Fruit fly (Drosophila melanogaster) whole organism, embryonic: ENCODE measurements around the gene TyrRII.

Experiments
- Awh ChIP-seq: fragments of 200-800 bp; sonication (Bioruptor generic); IDR thresholded peaks from 2 replicates; pipeline ENCODE4, ENCODE4 v1.3.6; 2022; ENCODE audit warnings: missing biosample characterization, missing genetic modification characterization
- B-H1 ChIP-seq: fragments of 200-800 bp; sonication (Bioruptor generic); IDR thresholded peaks from 3 replicates; pipeline ENCODE4 v1.3.6; 2022; ENCODE audit warnings: missing biosample characterization, missing genetic modification characterization
- CG10959 ChIP-seq: fragments of 200-800 bp; sonication (Bioruptor generic); IDR thresholded peaks from 2 replicates; pipeline ENCODE4 v1.3.6; 2022; ENCODE audit warnings: missing biosample characterization, missing genetic modification characterization
- CG11085 ChIP-seq: fragments of 200-800 bp; sonication (Bioruptor generic); IDR thresholded peaks from 2 replicates; pipeline ENCODE4 v1.3.6; 2022; ENCODE audit warnings: missing biosample characterization, missing genetic modification characterization
- CG11456 ChIP-seq: fragments of 200-800 bp; sonication (Bioruptor generic); IDR thresholded peaks from 3 replicates; pipeline ENCODE4 v1.3.6; 2022; ENCODE audit warnings: missing biosample characterization, missing genetic modification characterization
- CG13424 ChIP-seq: fragments of 200-800 bp; sonication (Bioruptor generic); optimal IDR thresholded peaks from 2 replicates; lab custom pipeline; 2019; ENCODE audit warnings: missing biosample characterization, mild to moderate bottlenecking, missing genetic modification characterization, moderate library complexity
- CG14710 ChIP-seq: fragments of 200-800 bp; sonication (Bioruptor generic); optimal IDR thresholded peaks from 3 replicates; lab custom pipeline; 2019; ENCODE audit warnings: missing biosample characterization, mild to moderate bottlenecking, missing genetic modification characterization, moderate library complexity
- CG15073 ChIP-seq: fragments of 200-800 bp; sonication (Bioruptor generic); optimal IDR thresholded peaks from 2 replicates; lab custom pipeline; 2016; ENCODE audit warnings: missing biosample characterization, missing genetic modification characterization
- CG15696 ChIP-seq: fragments of 200-800 bp; sonication (Bioruptor generic); optimal IDR thresholded peaks from 2 replicates; lab custom pipeline; 2019; ENCODE audit warnings: missing biosample characterization, mild to moderate bottlenecking, missing genetic modification characterization, moderate library complexity
- CG1603 ChIP-seq: fragments of 200-800 bp; sonication (Bioruptor generic); optimal IDR thresholded peaks from 2 replicates; lab custom pipeline; 2019; ENCODE audit warnings: missing biosample characterization, mild to moderate bottlenecking, missing genetic modification characterization, moderate library complexity
- CG17328 ChIP-seq: fragments of 200-800 bp; sonication (Bioruptor generic); IDR thresholded peaks from 2 replicates; pipeline ENCODE4 v1.3.6; 2022; ENCODE audit warnings: missing biosample characterization, missing genetic modification characterization
- CG18599 ChIP-seq: fragments of 200-800 bp; sonication (Bioruptor generic); optimal IDR thresholded peaks from 3 replicates; lab custom pipeline; 2017; ENCODE audit warnings: missing biosample characterization, missing genetic modification characterization, mild to moderate bottlenecking, moderate library complexity, missing genetic modification reagents
- CG18619 ChIP-seq: fragments of 200-800 bp; sonication (Bioruptor generic); optimal IDR thresholded peaks from 3 replicates; lab custom pipeline; 2017; ENCODE audit warnings: missing biosample characterization, mild to moderate bottlenecking, missing genetic modification characterization
- CG2678 ChIP-seq: fragments of 200-800 bp; sonication (Bioruptor generic); optimal IDR thresholded peaks from 3 replicates; lab custom pipeline; 2019; ENCODE audit warnings: missing biosample characterization, mild to moderate bottlenecking, missing genetic modification characterization, moderate library complexity
- CG42726 ChIP-seq: fragments of 200-800 bp; sonication (Bioruptor generic); IDR thresholded peaks from 2 replicates; pipeline ENCODE4 v1.3.6; 2022; ENCODE audit warnings: missing biosample characterization, missing genetic modification characterization; ENCODE audit not compliant: partially characterized antibody
- CG5953 ChIP-seq: fragments of 200-800 bp; sonication (Bioruptor generic); IDR thresholded peaks from 2 replicates; pipeline ENCODE4 v1.3.6; 2022; ENCODE audit warnings: missing biosample characterization, missing genetic modification characterization
- CG6791 ChIP-seq: fragments of 200-800 bp; sonication (Bioruptor generic); IDR thresholded peaks from 3 replicates; pipeline ENCODE4 v1.3.6; 2022; ENCODE audit warnings: missing biosample characterization, missing genetic modification characterization; ENCODE audit not compliant: partially characterized antibody
- CG7839 ChIP-seq: fragments of 200-800 bp; sonication (Bioruptor generic); optimal IDR thresholded peaks from 3 replicates; lab custom pipeline; 2018; ENCODE audit warnings: missing biosample characterization, mild to moderate bottlenecking, missing genetic modification characterization, moderate library complexity
- Drgx ChIP-seq: fragments of 200-800 bp; sonication (Bioruptor generic); IDR thresholded peaks from 2 replicates; pipeline ENCODE4 v1.3.6; 2022; ENCODE audit warnings: missing biosample characterization, missing genetic modification characterization
- HLHmδ ChIP-seq: fragments of 200-800 bp; sonication (Bioruptor generic); optimal IDR thresholded peaks from 2 replicates; lab custom pipeline; 2018; ENCODE audit warnings: missing biosample characterization, mild to moderate bottlenecking, missing genetic modification characterization, moderate library complexity
- Hmr ChIP-seq: fragments of 200-800 bp; sonication (Bioruptor generic); optimal IDR thresholded peaks from 3 replicates; lab custom pipeline; 2017; ENCODE audit warnings: mild to moderate bottlenecking, missing biosample characterization, missing genetic modification reagents, missing genetic modification characterization
- Hr78 ChIP-seq, 2 experiments: fragments of 200-800 bp in 1 of 2; fragments of >200 bp in 1 of 2; sonication (Bioruptor generic) in 1 of 2; optimal IDR thresholded peaks; 2 replicates each; lab custom pipeline; 2017 to 2019; ENCODE audit warnings: missing biosample characterization in 2 of 2, missing genetic modification characterization in 2 of 2, mild to moderate bottlenecking in 1 of 2, moderate library complexity in 1 of 2
- Mrtf ChIP-seq: fragments of 200-800 bp; sonication (Bioruptor generic); IDR thresholded peaks from 3 replicates; pipeline ENCODE4 v1.3.6; 2022; ENCODE audit warnings: missing biosample characterization, missing genetic modification characterization
- Optix ChIP-seq: fragments of 200-800 bp; sonication (Bioruptor generic); IDR thresholded peaks from 3 replicates; pipeline ENCODE4 v1.3.6; 2022; ENCODE audit warnings: missing biosample characterization, missing genetic modification characterization
- Sox102F ChIP-seq: fragments of 200-800 bp; sonication (Bioruptor generic); optimal IDR thresholded peaks from 2 replicates; lab custom pipeline; 2018; ENCODE audit warnings: missing biosample characterization, mild to moderate bottlenecking, missing genetic modification characterization, moderate library complexity
- TFAM ChIP-seq: fragments of 200-800 bp; sonication (Bioruptor generic); optimal IDR thresholded peaks from 2 replicates; lab custom pipeline; 2017; ENCODE audit warnings: missing biosample characterization, missing genetic modification characterization, inconsistent platforms
- Xrp1 ChIP-seq: fragments of 200-800 bp; sonication (Bioruptor generic); IDR thresholded peaks from 2 replicates; pipeline ENCODE4 v1.3.6; 2022; ENCODE audit warnings: missing biosample characterization, missing genetic modification characterization
- ara ChIP-seq: fragments of 200-800 bp; sonication (Bioruptor generic); IDR thresholded peaks from 2 replicates; pipeline ENCODE4 v1.3.6; 2022; ENCODE audit warnings: missing biosample characterization, missing genetic modification characterization
- bsh ChIP-seq, 2 experiments: fragments of 200-800 bp; sonication (Bioruptor generic); optimal IDR thresholded peaks; 2 replicates each; lab custom pipeline; 2017 to 2018; ENCODE audit warnings: mild to moderate bottlenecking in 2 of 2, missing biosample characterization in 2 of 2, missing genetic modification characterization in 2 of 2, moderate library complexity in 1 of 2
- chn ChIP-seq: fragments of 200-800 bp; sonication (Bioruptor generic); optimal IDR thresholded peaks from 2 replicates; lab custom pipeline; 2016; ENCODE audit warnings: missing biosample characterization, missing genetic modification characterization
- ci ChIP-seq: fragments of 200-800 bp; sonication (Bioruptor generic); IDR thresholded peaks from 3 replicates; pipeline ENCODE4 v1.3.6; 2022; ENCODE audit warnings: missing biosample characterization, missing genetic modification characterization
- corto ChIP-seq: fragments of 200-800 bp; sonication (Bioruptor generic); optimal IDR thresholded peaks from 2 replicates; lab custom pipeline; 2016; ENCODE audit warnings: missing biosample characterization, mild to moderate bottlenecking, missing genetic modification characterization, moderate library complexity
- crc ChIP-seq: fragments of 200-800 bp; sonication (Bioruptor generic); optimal IDR thresholded peaks from 2 replicates; lab custom pipeline; 2016; ENCODE audit warnings: missing biosample characterization, missing genetic modification characterization
- dmrt99B ChIP-seq: fragments of 200-800 bp; sonication (Bioruptor generic); optimal IDR thresholded peaks from 2 replicates; lab custom pipeline; 2018; ENCODE audit warnings: missing biosample characterization, mild to moderate bottlenecking, missing genetic modification characterization, moderate library complexity
- grau ChIP-seq: fragments of 200-800 bp; optimal IDR thresholded peaks from 3 replicates; lab custom pipeline; 2019; ENCODE audit warnings: missing biosample characterization, mild to moderate bottlenecking, missing genetic modification characterization, moderate library complexity
- lbe ChIP-seq: fragments of 200-800 bp; sonication (Bioruptor generic); optimal IDR thresholded peaks from 2 replicates; lab custom pipeline; 2016; ENCODE audit warnings: missing biosample characterization, mild to moderate bottlenecking, missing genetic modification characterization
- nmo ChIP-seq: fragments of 200-800 bp; sonication (Bioruptor generic); optimal IDR thresholded peaks from 2 replicates; lab custom pipeline; 2018; ENCODE audit warnings: missing biosample characterization, mild to moderate bottlenecking, missing genetic modification characterization, moderate library complexity
- otp ChIP-seq: fragments of 200-800 bp; sonication (Bioruptor generic); IDR thresholded peaks from 3 replicates; pipeline ENCODE4, ENCODE4 v1.3.6; 2022; ENCODE audit warnings: missing biosample characterization, missing genetic modification characterization
- pan ChIP-seq, 4 experiments: fragments of >200 bp in 3 of 4; fragments of 200-800 bp in 1 of 4; sonication (Bioruptor generic) in 1 of 4; optimal IDR thresholded peaks in 3 of 4; IDR thresholded peaks in 1 of 4; 2 replicates each; pipeline versions ENCODE4 v1.3.6 to Lab custom; 2017 to 2022; ENCODE audit warnings: missing biosample characterization in 2 of 4, missing genetic modification characterization in 2 of 4, mixed read lengths in 1 of 4
- prd ChIP-seq, 3 experiments: fragments of >200 bp in 2 of 3; fragments of 200-800 bp in 1 of 3; sonication (Bioruptor generic) in 1 of 3; optimal IDR thresholded peaks in 2 of 3; IDR thresholded peaks in 1 of 3; 2 replicates in 2 of 3; 3 replicates in 1 of 3; pipeline versions ENCODE4 v1.3.6 to Lab custom; 2017 to 2022; ENCODE audit warnings: missing biosample characterization in 1 of 3, missing genetic modification characterization in 1 of 3
- row ChIP-seq: fragments of 200-800 bp; sonication (Bioruptor generic); IDR thresholded peaks from 3 replicates; pipeline ENCODE4 v1.3.6; 2022; ENCODE audit warnings: missing biosample characterization, missing genetic modification characterization
- sens ChIP-seq: fragments of 200-800 bp; sonication (Bioruptor generic); peaks from one replicate; lab custom pipeline; 2016; ENCODE audit warnings: missing biosample characterization, missing genetic modification characterization
- slbo ChIP-seq: fragments of 200-800 bp; sonication (Bioruptor generic); IDR thresholded peaks from 2 replicates; pipeline ENCODE4 v1.3.6; 2022; ENCODE audit warnings: missing biosample characterization, missing genetic modification characterization
- so ChIP-seq: fragments of 200-800 bp; sonication (Bioruptor generic); IDR thresholded peaks from 3 replicates; pipeline ENCODE4 v1.3.6; 2022; ENCODE audit warnings: missing biosample characterization, missing genetic modification characterization
- tio ChIP-seq: fragments of 200-800 bp; sonication (Bioruptor generic); optimal IDR thresholded peaks from 2 replicates; lab custom pipeline; 2017; ENCODE audit warnings: missing biosample characterization, missing genetic modification characterization, inconsistent platforms
- tna ChIP-seq: fragments of 200-800 bp; sonication (Bioruptor generic); IDR thresholded peaks from 2 replicates; pipeline ENCODE4 v1.3.6; 2022; ENCODE audit warnings: missing biosample characterization, missing genetic modification characterization; ENCODE audit not compliant: partially characterized antibody
- trem ChIP-seq: fragments of 200-800 bp; optimal IDR thresholded peaks from 3 replicates; lab custom pipeline; 2019; ENCODE audit warnings: missing biosample characterization, mild to moderate bottlenecking, missing genetic modification characterization, moderate library complexity
- tx ChIP-seq: fragments of 200-800 bp; sonication (Bioruptor generic); optimal IDR thresholded peaks from 2 replicates; lab custom pipeline; 2016; ENCODE audit warnings: missing biosample characterization, missing genetic modification characterization

TyrRII gene

dm6 chr3R:17703024-17703690 lies 33.3 kb upstream of the TyrRII start:
- TF ChIP-seq CG5953 (GFP tag; lab: Robert Waterston, UW): no peak
- peak; percentile 48 for TF ChIP-seq grau (tag; lab: Kevin White, UChicago)
- no peak for TF ChIP-seq B-H1 (GFP tag; lab: Robert Waterston, UW)
- no peak for TF ChIP-seq HLHmδ
- TF ChIP-seq CG18619 (GFP tag; lab: Kevin White, UChicago): no peak
- no peak for TF ChIP-seq CG18599 (GFP tag; lab: Kevin White, UChicago)
- no peak for TF ChIP-seq Mrtf
- TF ChIP-seq prd (optimal IDR thresholded peaks at IDR 0.05; lab: Kevin White, UChicago): no peak
- no peak for TF ChIP-seq prd (GFP tag; IDR thresholded peaks at IDR 0.05; lab: Robert Waterston, UW)
- no peak for TF ChIP-seq tna (GFP tag; lab: Robert Waterston, UW)
- no peak for TF ChIP-seq crc (GFP tag; lab: Kevin White, UChicago)
- TF ChIP-seq Awh (GFP tag; lab: Robert Waterston, UW): 0 out of 2 replicates have a peak, but pooled peaks have one; percentile 23
- no peak for TF ChIP-seq CG11456 (GFP tag; lab: Robert Waterston, UW)
- peak; percentile 82 for TF ChIP-seq lbe
- TF ChIP-seq corto (GFP tag; lab: Kevin White, UChicago): peak; percentile 33
- no peak for TF ChIP-seq pan (optimal IDR thresholded peaks at IDR 0.05; lab: Kevin White, UChicago)
- no peak for TF ChIP-seq pan (GFP tag; optimal IDR thresholded peaks at IDR 0.05 in 1 of 2, IDR thresholded peaks at IDR 0.05 in 1 of 2)
- no peak for TF ChIP-seq CG1603 (tag; lab: Kevin White, UChicago)
- no peak for TF ChIP-seq CG17328 (GFP tag; lab: Robert Waterston, UW)
- peak; percentile 30 for TF ChIP-seq nmo (GFP tag; lab: Kevin White, UChicago)
- no peak for TF ChIP-seq slbo (GFP tag; lab: Robert Waterston, UW)
- TF ChIP-seq tio (GFP tag; lab: Kevin White, UChicago): no peak
- TF ChIP-seq trem: peak; percentile 11
- no peak for TF ChIP-seq TFAM (GFP tag; lab: Kevin White, UChicago)
- TF ChIP-seq CG2678 (tag; lab: Kevin White, UChicago): peak; percentile 39
- TF ChIP-seq CG15696 (tag; lab: Kevin White, UChicago): no peak
- no peak for TF ChIP-seq Hr78 (GFP tag; optimal IDR thresholded peaks at IDR 0.05; lab: Kevin White, UChicago)
- no peak for TF ChIP-seq chn (GFP tag; lab: Kevin White, UChicago)
- no peak for TF ChIP-seq tx (GFP tag; lab: Kevin White, UChicago)
- 0 out of 3 replicates have a peak, but pooled peaks have one; percentile 20 for TF ChIP-seq CG6791 (GFP tag; lab: Robert Waterston, UW)
- TF ChIP-seq CG13424 (tag; lab: Kevin White, UChicago): peak; percentile 27
- no peak for TF ChIP-seq CG14710 (tag; lab: Kevin White, UChicago)
- TF ChIP-seq so: no peak
- TF ChIP-seq Drgx (GFP tag; lab: Robert Waterston, UW): peak; percentile 94
- TF ChIP-seq otp: no peak
- TF ChIP-seq sens (GFP tag; lab: Kevin White, UChicago): peak; percentile 83
- TF ChIP-seq CG10959 (GFP tag; lab: Robert Waterston, UW): no peak
- TF ChIP-seq dmrt99B (tag; lab: Kevin White, UChicago): peak; percentile 60
- peak; percentile 49; the same call in 1 of the 3 replicates for TF ChIP-seq ci (GFP tag; lab: Robert Waterston, UW)
- peak; percentile 20; the same call in 2 of the 3 replicates for TF ChIP-seq row (GFP tag; lab: Robert Waterston, UW)
- peak in 1 of 2 experiments; percentile 78 for TF ChIP-seq bsh (GFP tag; optimal IDR thresholded peaks at IDR 0.05; lab: Kevin White, UChicago)
- no peak for TF ChIP-seq Hmr (GFP tag; lab: Kevin White, UChicago)
- no peak for TF ChIP-seq CG15073 (GFP tag; lab: Kevin White, UChicago)
- TF ChIP-seq ara (GFP tag; lab: Robert Waterston, UW): no peak
- peak; percentile 42 for TF ChIP-seq Sox102F (GFP tag; lab: Kevin White, UChicago)
- no peak for TF ChIP-seq Optix (GFP tag; lab: Robert Waterston, UW)
- peak; percentile 36 for TF ChIP-seq CG7839 (tag; lab: Kevin White, UChicago)
- TF ChIP-seq CG42726 (GFP tag; lab: Robert Waterston, UW): 0 out of 2 replicates have a peak, but pooled peaks have one; percentile 19
- 0 out of 2 replicates have a peak, but pooled peaks have one; percentile 13 for TF ChIP-seq Xrp1
- TF ChIP-seq CG11085 (GFP tag; lab: Robert Waterston, UW): no peak
